Worm (Caenorhabditis elegans): ENCODE measurements around the gene clx-1.

DNA sequence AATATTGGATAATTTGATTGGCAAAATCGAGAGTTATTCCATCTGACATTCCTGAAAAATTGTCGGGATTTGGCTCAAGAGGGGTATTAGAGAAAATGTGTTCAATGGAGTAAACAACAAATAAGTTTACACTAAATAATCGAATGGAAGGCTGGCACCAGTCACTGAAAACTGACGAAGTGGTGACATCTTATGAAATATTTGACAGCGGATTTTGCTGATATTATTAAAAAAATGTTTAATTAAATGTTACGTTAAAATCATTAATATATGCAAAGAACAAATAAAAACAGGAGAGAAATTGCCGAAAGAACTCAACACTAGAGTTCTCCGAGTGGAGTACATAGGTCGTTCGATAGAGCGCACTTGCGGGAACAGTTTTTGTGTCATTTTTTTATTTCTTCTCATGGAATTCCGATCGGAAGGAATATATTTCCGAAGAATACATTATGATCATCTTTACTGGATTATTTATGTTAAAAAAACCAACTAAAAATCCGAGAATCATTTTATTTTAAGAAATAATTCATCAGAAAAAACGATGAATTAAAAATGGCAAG lies 51.1 kb downstream of the clx-1 start, which contains the start of gene tag-322:
- TF ChIP-seq hmg-1.1 (GFP tag; IDR thresholded peaks at IDR 0.05) (no peak), lin-1 (GFP tag; IDR thresholded peaks at IDR 0.05) (no peak), unc-130 (GFP tag; optimal IDR thresholded peaks at IDR 0.05) (no peak), lin-13 (GFP tag; optimal IDR thresholded peaks at IDR 0.05) (peak; percentile 21), lin-15B (tag; optimal IDR thresholded peaks at IDR 0.05) (no peak), mep-1 (tag; optimal IDR thresholded peaks at IDR 0.05) (peak; percentile 85), daf-16 (GFP tag; optimal IDR thresholded peaks at IDR 0.05) (peak in 1 of 2 experiments; percentile 32), daf-16 (tag; optimal IDR thresholded peaks at IDR 0.05) (peak; percentile 45), Y75B8A.6 (GFP tag; IDR thresholded peaks at IDR 0.05) (no peak), ztf-7 (tag; optimal IDR thresholded peaks at IDR 0.05) (peak; percentile 11), nhr-237 (tag; optimal IDR thresholded peaks at IDR 0.05) (no peak)

All from whole organism, L4 larva.